Worm (Caenorhabditis elegans): ENCODE results near the gene T22C8.6.

ce11 chrII:8583035-8583434, 47.0 kb downstream of the T22C8.6 start:
- TF ChIP-seq dao-5 (tag; optimal IDR thresholded peaks at IDR 0.05) (no peak), W03F9.2 (tag; optimal IDR thresholded peaks at IDR 0.05) (no peak), him-1 (tag; optimal IDR thresholded peaks at IDR 0.05) (no peak)

All from whole organism, L4/young adult.